Worm (Caenorhabditis elegans): ENCODE data around the gene clec-257.
A peak's percentile ranks its signal among the peaks of the same experiment; 100 is the strongest.

The clec-257 gene

ce11 chrV:18723604-18724003 is 49.3 kb upstream of the clec-257 start (continued):
- TF ChIP-seq egl-27 (tag; optimal IDR thresholded peaks at IDR 0.05) (no peak), gei-8 (GFP tag; optimal IDR thresholded peaks at IDR 0.05) (no peak), dpl-1 (GFP tag; optimal IDR thresholded peaks at IDR 0.05) (peak; percentile 65), lsy-2 (tag; optimal IDR thresholded peaks at IDR 0.05) (peak; percentile 57 to 87), lin-1 (GFP tag; IDR thresholded peaks at IDR 0.05) (no peak), F44E2.7 (GFP tag; IDR thresholded peaks at IDR 0.05) (no peak), ZK546.5 (tag; optimal IDR thresholded peaks at IDR 0.05) (no peak), ztf-11 (tag; optimal IDR thresholded peaks at IDR 0.05) (no peak), madf-5 (GFP tag; IDR thresholded peaks at IDR 0.05) (no peak), ZK337.2 (GFP tag; IDR thresholded peaks at IDR 0.05) (no peak), saeg-2 (GFP tag; IDR thresholded peaks at IDR 0.05) (no peak), T20F7.1 (GFP tag; optimal IDR thresholded peaks at IDR 0.05) (no peak), pqm-1 (tag; optimal IDR thresholded peaks at IDR 0.05) (no peak), daf-12 (tag; optimal IDR thresholded peaks at IDR 0.05) (no peak), fkh-10 (GFP tag; optimal IDR thresholded peaks at IDR 0.05) (peak; percentile 33), Y75B8A.6 (GFP tag; IDR thresholded peaks at IDR 0.05) (no peak), ceh-28 (tag; optimal IDR thresholded peaks at IDR 0.05) (peak; percentile 81), nhr-28 (tag; optimal IDR thresholded peaks at IDR 0.05) (peak; percentile 69), tra-1 (GFP tag; IDR thresholded peaks at IDR 0.05) (no peak), nhr-25 (tag; optimal IDR thresholded peaks at IDR 0.05; ENCODE audit: borderline replicate concordance, insufficient read depth) (no peak), nhr-76 (tag; optimal IDR thresholded peaks at IDR 0.05) (no peak), rbr-2 (tag; optimal IDR thresholded peaks at IDR 0.05) (peak; percentile 86), hif-1 (tag; optimal IDR thresholded peaks at IDR 0.05) (peak in 1 of 2 experiments; percentile 19), mep-1 (tag; optimal IDR thresholded peaks at IDR 0.05) (peak; percentile 82), F49E8.2 (tag; optimal IDR thresholded peaks at IDR 0.05; ENCODE audit: borderline replicate concordance) (no peak), nhr-237 (tag; optimal IDR thresholded peaks at IDR 0.05) (no peak), nhr-41 (GFP tag; IDR thresholded peaks at IDR 0.05) (no peak), ces-1 (GFP tag; optimal IDR thresholded peaks at IDR 0.05) (no peak), mdt-29 (GFP tag; IDR thresholded peaks at IDR 0.05) (no peak), lin-13 (GFP tag; optimal IDR thresholded peaks at IDR 0.05) (peak; percentile 64), R02D3.7 (tag; optimal IDR thresholded peaks at IDR 0.05) (no peak), mdl-1 (tag; optimal IDR thresholded peaks at IDR 0.05) (peak; percentile 30 to 36)

ce11 chrV:18724076-18724475 is 48.8 kb upstream of the clec-257 start:
- TF ChIP-seq egl-43 (GFP tag; IDR thresholded peaks at IDR 0.05) = no peak
- no peak for TF ChIP-seq lin-38 (GFP tag; IDR thresholded peaks at IDR 0.05)
- TF ChIP-seq aha-1 (tag) = peak; percentile 54
- TF ChIP-seq tra-1 (GFP tag; IDR thresholded peaks at IDR 0.05) = no peak
- peak in 1 of 2 experiments; percentile 4 for TF ChIP-seq ZK546.5 (tag; optimal IDR thresholded peaks at IDR 0.05)

ce11 chrV:18724810-18725209 is 48.1 kb upstream of the clec-257 start:
- 0 out of 2 replicates have a peak, but pooled peaks have one; percentile 22 for TF ChIP-seq Y48G9A.11 (GFP tag; IDR thresholded peaks at IDR 0.05)
- peak; percentile 68 for TF ChIP-seq dmd-9 (GFP tag; IDR thresholded peaks at IDR 0.05)
- TF ChIP-seq D1046.2 (GFP tag; IDR thresholded peaks at IDR 0.05) = peak; percentile 90
- peak; percentile 45; the same call in 1 of the 2 replicates for TF ChIP-seq set-16 (GFP tag; IDR thresholded peaks at IDR 0.05)

Measured in whole organism, L4 larva.